Worm (Caenorhabditis elegans): ENCODE measurements around the gene ZK632.10.

Gene ZK632.10

ce11 chrIII:9825073-9825828 lies 2.3 kb downstream of the ZK632.10 start, which contains the start of gene ZK632.9 (continued):
- TF ChIP-seq ceh-40 (GFP tag; IDR thresholded peaks at IDR 0.05) (no peak), C17E4.6 (GFP tag; IDR thresholded peaks at IDR 0.05) (no peak), dpff-1 (tag; optimal IDR thresholded peaks at IDR 0.05) (no peak), nhr-90 (tag; optimal IDR thresholded peaks at IDR 0.05) (no peak), F49E8.2 (tag; optimal IDR thresholded peaks at IDR 0.05; ENCODE audit: insufficient read depth) (no peak), B0261.1 (tag; optimal IDR thresholded peaks at IDR 0.05) (no peak), egl-18 (GFP tag; IDR thresholded peaks at IDR 0.05) (no peak), nfya-2 (GFP tag; IDR thresholded peaks at IDR 0.05) (no peak), lin-35 (GFP tag; optimal IDR thresholded peaks at IDR 0.05) (no peak), ekl-4 (GFP tag; IDR thresholded peaks at IDR 0.05) (no peak), zim-3 (tag; optimal IDR thresholded peaks at IDR 0.05) (no peak), ztf-22 (GFP tag; optimal IDR thresholded peaks at IDR 0.05) (no peak), F10E7.11 (tag; optimal IDR thresholded peaks at IDR 0.05) (no peak), madf-8 (GFP tag; conservative IDR thresholded peaks at IDR 0.05) (peak; percentile 38; the same call in 1 of the 2 replicates), tbp1 (GFP tag; optimal IDR thresholded peaks at IDR 0.05) (peak; percentile 14), rec-8 (tag; optimal IDR thresholded peaks at IDR 0.05) (no peak), F57C9.4 (tag; optimal IDR thresholded peaks at IDR 0.05) (no peak), lir-1 (GFP tag; conservative IDR thresholded peaks at IDR 0.05) (no peak), Y95B8A.8 (GFP tag; IDR thresholded peaks at IDR 0.05) (no peak), mel-28 (tag; optimal IDR thresholded peaks at IDR 0.05; ENCODE audit: borderline replicate concordance) (no peak), F57A8.1 (GFP tag; optimal IDR thresholded peaks at IDR 0.05) (no peak), ets-4 (GFP tag; optimal IDR thresholded peaks at IDR 0.05) (no peak), ztf-3 (GFP tag; optimal IDR thresholded peaks at IDR 0.05) (no peak), chd-7 (tag; optimal IDR thresholded peaks at IDR 0.05) (no peak), rcor-1 (GFP tag; IDR thresholded peaks at IDR 0.05) (no peak), mxl-1 (tag; optimal IDR thresholded peaks at IDR 0.05) (no peak), sea-2 (GFP tag; IDR thresholded peaks at IDR 0.05) (no peak), tbx-9 (tag; optimal IDR thresholded peaks at IDR 0.05; ENCODE audit: borderline replicate concordance) (peak; percentile 58), pha-4 (tag; optimal IDR thresholded peaks at IDR 0.05) (peak; percentile 23), F52B5.7 (tag; optimal IDR thresholded peaks at IDR 0.05) (no peak), ztf-25 (GFP tag; IDR thresholded peaks at IDR 0.05) (no peak), zfh-2 (GFP tag; conservative IDR thresholded peaks at IDR 0.05) (peak; percentile 75), C06A6.2 (GFP tag; conservative IDR thresholded peaks at IDR 0.05) (no peak), egl-44 (GFP tag; IDR thresholded peaks at IDR 0.05) (no peak), hmg-1.2 (GFP tag; IDR thresholded peaks at IDR 0.05) (peak; percentile 27), hrde-1 (tag; optimal IDR thresholded peaks at IDR 0.05; ENCODE audit: borderline replicate concordance) (no peak), attf-3 (GFP tag; conservative IDR thresholded peaks at IDR 0.05) (no peak), madf-3 (GFP tag; IDR thresholded peaks at IDR 0.05) (peak; percentile 65; the same call in 1 of the 2 replicates), unc-62 (GFP tag; optimal IDR thresholded peaks at IDR 0.05) (no peak), dpl-1 (GFP tag; optimal IDR thresholded peaks at IDR 0.05) (no peak), xnd-1 (tag; optimal IDR thresholded peaks at IDR 0.05) (peak; percentile 34), nfya-1 (tag; optimal IDR thresholded peaks at IDR 0.05; ENCODE audit: borderline replicate concordance, insufficient read depth) (no peak), bed-2 (GFP tag; IDR thresholded peaks at IDR 0.05) (no peak), cebp-1 (GFP tag; IDR thresholded peaks at IDR 0.05) (no peak), cebp-1 (tag; optimal IDR thresholded peaks at IDR 0.05) (no peak), ztf-6 (GFP tag; IDR thresholded peaks at IDR 0.05) (no peak), him-1 (tag; optimal IDR thresholded peaks at IDR 0.05) (no peak), die-1 (tag; optimal IDR thresholded peaks at IDR 0.05) (no peak)

Measured in whole organism, young adult.